Worm (Caenorhabditis elegans) whole organism, L2 larva: ENCODE measurements around the gene Y53F4B.43.

Experiments
- ZK546.5 ChIP-seq: sonication (generic microtip); optimal IDR thresholded peaks from 2 replicates; lab custom pipeline; 2017; ENCODE audit warnings: missing biosample characterization, missing genetic modification characterization
- aly-2 ChIP-seq: fragments of 150-350 bp; optimal IDR thresholded peaks from 2 replicates; lab custom pipeline; 2014; ENCODE audit warnings: missing biosample characterization, missing genetic modification characterization
- ceh-16 ChIP-seq: fragments of 150-350 bp; optimal IDR thresholded peaks from 2 replicates; lab custom pipeline; 2014; ENCODE audit warnings: missing biosample characterization, missing genetic modification characterization
- egl-27 ChIP-seq: sonication (generic microtip); optimal IDR thresholded peaks from 3 replicates; lab custom pipeline; 2017; ENCODE audit warnings: missing biosample characterization, missing genetic modification reagents, missing genetic modification characterization
- lin-39 ChIP-seq: fragments of 150-350 bp; optimal IDR thresholded peaks from 2 replicates; lab custom pipeline; 2014; ENCODE audit warnings: missing biosample characterization, missing genetic modification reagents, missing genetic modification characterization
- mdl-1 ChIP-seq, 2 experiments: fragments of 150-350 bp in 1 of 2; sonication (generic microtip) in 1 of 2; optimal IDR thresholded peaks; 2 replicates each; lab custom pipeline; 2017; ENCODE audit warnings: missing biosample characterization in 2 of 2, missing genetic modification characterization in 2 of 2
- nhr-12 ChIP-seq: fragments of 150-350 bp; optimal IDR thresholded peaks from 2 replicates; lab custom pipeline; 2014; ENCODE audit warnings: missing biosample characterization, missing genetic modification characterization
- peb-1 ChIP-seq: fragments of 150-350 bp; optimal IDR thresholded peaks from 2 replicates; lab custom pipeline; 2014; ENCODE audit warnings: missing biosample characterization, missing genetic modification characterization
- skn-1 ChIP-seq: sonication (generic microtip); optimal IDR thresholded peaks from 2 replicates; lab custom pipeline; 2017; ENCODE audit warnings: missing biosample characterization, missing genetic modification characterization
- snpc-4 ChIP-seq: fragments of 150-350 bp; optimal IDR thresholded peaks from 2 replicates; lab custom pipeline; 2014; ENCODE audit warnings: missing biosample characterization, missing genetic modification characterization
- zag-1 ChIP-seq: fragments of 150-350 bp; optimal IDR thresholded peaks from 2 replicates; lab custom pipeline; 2014; ENCODE audit warnings: missing biosample characterization, missing genetic modification characterization

ce11 chrII:14966420-14966819 lies 21.9 kb upstream of the Y53F4B.43 start:
- TF ChIP-seq peb-1 (tag; lab: Kevin White, UChicago), result no peak
- TF ChIP-seq lin-39, result no peak
- TF ChIP-seq mdl-1 (tag; optimal IDR thresholded peaks at IDR 0.05; lab: Kevin White, UChicago), result no peak
- no peak for TF ChIP-seq aly-2 (tag; lab: Kevin White, UChicago)
- TF ChIP-seq ceh-16 (tag; lab: Kevin White, UChicago), result no peak
- TF ChIP-seq snpc-4 (tag; lab: Kevin White, UChicago), result no peak
- TF ChIP-seq zag-1 (tag; lab: Kevin White, UChicago), result no peak
- no peak for TF ChIP-seq ZK546.5
- TF ChIP-seq nhr-12 (tag; lab: Kevin White, UChicago), result no peak
- TF ChIP-seq egl-27, result no peak
- TF ChIP-seq skn-1 (tag; lab: Kevin White, UChicago), result no peak
